Worm (Caenorhabditis elegans): ENCODE results near the gene gldi-4.

Gene gldi-4

ce11 chrIV:7023004-7023403, 5.6 kb downstream of the gldi-4 start (continued):
- TF ChIP-seq skn-1 (tag; optimal IDR thresholded peaks at IDR 0.05) = no peak
- TF ChIP-seq tra-1 (GFP tag; IDR thresholded peaks at IDR 0.05) = peak; percentile 42; the same call in 1 of the 2 replicates
- peak; percentile 98 for TF ChIP-seq hlh-30 (tag; optimal IDR thresholded peaks at IDR 0.05; ENCODE audit: insufficient read depth)
- TF ChIP-seq hmg-1.1 (GFP tag; IDR thresholded peaks at IDR 0.05) = peak; percentile 57; the same call in 1 of the 2 replicates
- TF ChIP-seq lin-38 (GFP tag; IDR thresholded peaks at IDR 0.05) = no peak
- TF ChIP-seq dpl-1 (GFP tag; optimal IDR thresholded peaks at IDR 0.05) = peak; percentile 28
- no peak for TF ChIP-seq F37D6.2 (tag; optimal IDR thresholded peaks at IDR 0.05)
- TF ChIP-seq nhr-111 (GFP tag; optimal IDR thresholded peaks at IDR 0.05) = no peak
- TF ChIP-seq snpc-4 (tag; optimal IDR thresholded peaks at IDR 0.05) = no peak
- TF ChIP-seq daf-19 (GFP tag; conservative IDR thresholded peaks at IDR 0.05) = no peak
- TF ChIP-seq mdt-29 (GFP tag; IDR thresholded peaks at IDR 0.05) = no peak
- TF ChIP-seq dmd-6 (GFP tag; IDR thresholded peaks at IDR 0.05) = peak; percentile 19; the same call in 1 of the 2 replicates
- TF ChIP-seq nhr-77 (tag; optimal IDR thresholded peaks at IDR 0.05) = no peak
- no peak for TF ChIP-seq cey-2 (tag; optimal IDR thresholded peaks at IDR 0.05; ENCODE audit: borderline replicate concordance, insufficient read depth)
- no peak for TF ChIP-seq R02D3.7 (tag; optimal IDR thresholded peaks at IDR 0.05)
- TF ChIP-seq ceh-20 (GFP tag; IDR thresholded peaks at IDR 0.05) = no peak
- TF ChIP-seq nhr-10 (tag; optimal IDR thresholded peaks at IDR 0.05) = no peak
- TF ChIP-seq nhr-102 (tag; optimal IDR thresholded peaks at IDR 0.05) = no peak
- TF ChIP-seq zip-11 (GFP tag; IDR thresholded peaks at IDR 0.05) = no peak
- TF ChIP-seq nhr-11 (tag; optimal IDR thresholded peaks at IDR 0.05) = peak; percentile 39
- no peak for TF ChIP-seq madf-5 (GFP tag; IDR thresholded peaks at IDR 0.05)
- TF ChIP-seq lin-1 (GFP tag; IDR thresholded peaks at IDR 0.05) = no peak
- TF ChIP-seq tag-97 (GFP tag; IDR thresholded peaks at IDR 0.05) = no peak

ce11 chrIV:7023858-7024257, 6.4 kb downstream of the gldi-4 start, which contains the start of gene adah-1:
adah-1 (plus strand) TSS chrIV:7024211.
- peak in 1 of 2 experiments; percentile 31 for TF ChIP-seq lsy-2 (tag; optimal IDR thresholded peaks at IDR 0.05)
- peak; percentile 78 for TF ChIP-seq hlh-30 (tag; optimal IDR thresholded peaks at IDR 0.05; ENCODE audit: insufficient read depth)
- TF ChIP-seq unc-62 (GFP tag; optimal IDR thresholded peaks at IDR 0.05 in 1 of 2) = peak in 1 of 2 experiments; percentile 14
- TF ChIP-seq unc-62 (tag; optimal IDR thresholded peaks at IDR 0.05) = no peak
- peak; percentile 65 for TF ChIP-seq aha-1 (tag)
- no peak for TF ChIP-seq pqm-1 (tag; optimal IDR thresholded peaks at IDR 0.05)
- TF ChIP-seq mdl-1 (tag; optimal IDR thresholded peaks at IDR 0.05) = peak in 1 of 2 experiments; percentile 13
- peak; percentile 33 for TF ChIP-seq nhr-28 (tag; optimal IDR thresholded peaks at IDR 0.05)
- TF ChIP-seq lin-1 (GFP tag; IDR thresholded peaks at IDR 0.05) = no peak
- TF ChIP-seq F44E2.7 (GFP tag; IDR thresholded peaks at IDR 0.05) = no peak
- no peak for TF ChIP-seq nhr-77 (tag; optimal IDR thresholded peaks at IDR 0.05)

- no peak for TF ChIP-seq ZK337.2 (GFP tag; IDR thresholded peaks at IDR 0.05)
- peak; percentile 65 for TF ChIP-seq pqm-1 (tag; optimal IDR thresholded peaks at IDR 0.05)
- peak; percentile 51; the same call in 1 of the 2 replicates for TF ChIP-seq dmd-6 (GFP tag; IDR thresholded peaks at IDR 0.05)
- TF ChIP-seq daf-16 (GFP tag; optimal IDR thresholded peaks at IDR 0.05) = no peak
- TF ChIP-seq daf-16 (tag; optimal IDR thresholded peaks at IDR 0.05) = peak; percentile 19
- TF ChIP-seq hlh-11 (tag; optimal IDR thresholded peaks at IDR 0.05) = peak; percentile 26
- peak; percentile 10 for TF ChIP-seq dve-1 (tag; optimal IDR thresholded peaks at IDR 0.05; ENCODE audit: insufficient read depth)
These were observed 7.4 kb downstream of the gldi-4 start for ce11 chrIV:7024829-7025228.

ce11 chrIV:7025835-7026234, 8.4 kb downstream of the gldi-4 start:
- TF ChIP-seq nhr-25 (tag; optimal IDR thresholded peaks at IDR 0.05; ENCODE audit: borderline replicate concordance, insufficient read depth) (no peak), madf-9 (GFP tag; conservative IDR thresholded peaks at IDR 0.05) (no peak), daf-16 (GFP tag; optimal IDR thresholded peaks at IDR 0.05) (no peak), daf-16 (tag; optimal IDR thresholded peaks at IDR 0.05) (peak; percentile 56), unc-39 (tag; optimal IDR thresholded peaks at IDR 0.05) (no peak), aha-1 (tag) (peak; percentile 81), ceh-44 (GFP tag; IDR thresholded peaks at IDR 0.05) (no peak), pqm-1 (tag; optimal IDR thresholded peaks at IDR 0.05) (peak; percentile 95), dmd-6 (GFP tag; IDR thresholded peaks at IDR 0.05) (peak; percentile 76), vab-7 (GFP tag; IDR thresholded peaks at IDR 0.05) (no peak), F26F4.8 (GFP tag; conservative IDR thresholded peaks at IDR 0.05) (no peak), ceh-82 (tag; optimal IDR thresholded peaks at IDR 0.05) (no peak), nhr-77 (tag; optimal IDR thresholded peaks at IDR 0.05) (no peak), attf-4 (tag; optimal IDR thresholded peaks at IDR 0.05) (no peak), hlh-11 (tag; optimal IDR thresholded peaks at IDR 0.05) (peak; percentile 60), ZK546.5 (tag; optimal IDR thresholded peaks at IDR 0.05) (no peak), egl-43 (GFP tag; IDR thresholded peaks at IDR 0.05) (no peak), hlh-30 (tag; optimal IDR thresholded peaks at IDR 0.05; ENCODE audit: insufficient read depth) (peak; percentile 3), tra-1 (GFP tag; IDR thresholded peaks at IDR 0.05) (no peak), dve-1 (tag; optimal IDR thresholded peaks at IDR 0.05; ENCODE audit: insufficient read depth) (peak; percentile 65)
